Worm (Caenorhabditis elegans) whole organism, mixed stage, embryonic: ENCODE results near the gene nuaf-1.

Experiments used
- ceh-43 ChIP-seq: fragments of 200-800 bp; sonication (Bioruptor generic); optimal IDR thresholded peaks from 2 replicates; lab custom pipeline; 2018; ENCODE audit warnings: mild to moderate bottlenecking, missing genetic modification characterization, moderate library complexity, missing compliant biosample characterization
- lsy-2 ChIP-seq: fragments of 150-350 bp; optimal IDR thresholded peaks from 2 replicates; lab custom pipeline; 2014; ENCODE audit warnings: missing biosample characterization, missing genetic modification characterization
- mab-5 ChIP-seq: fragments of 150-350 bp; optimal IDR thresholded peaks from 2 replicates; lab custom pipeline; 2014; ENCODE audit warnings: missing biosample characterization, missing genetic modification characterization
- mep-1 ChIP-seq: fragments of 150-350 bp; optimal IDR thresholded peaks from 2 replicates; lab custom pipeline; 2017; ENCODE audit warnings: missing biosample characterization, missing genetic modification reagents, missing genetic modification characterization, inconsistent platforms
- nhr-76 ChIP-seq: sonication (generic microtip); optimal IDR thresholded peaks from 2 replicates; lab custom pipeline; 2017; ENCODE audit warnings: missing biosample characterization, missing genetic modification characterization

- TF ChIP-seq mab-5 (tag; lab: Kevin White, UChicago) (no peak), lsy-2 (no peak), ceh-43 (GFP tag; lab: Kevin White, UChicago) (no peak), nhr-76 (no peak), mep-1 (tag; lab: Kevin White, UChicago) (no peak)
Measured at ce11 chrV:13593083-13593482, 24.7 kb upstream of the nuaf-1 start, which contains the start of gene F53F4.4.
